Worm (Caenorhabditis elegans) whole organism, early embryonic: ENCODE results near the gene clec-79.

Experiments used
- B0310.2 ChIP-seq: sonication (generic microtip); optimal IDR thresholded peaks from 2 replicates; lab custom pipeline; 2016; ENCODE audit warnings: mild to moderate bottlenecking, missing genetic modification characterization, missing compliant biosample characterization
- ama-1 ChIP-seq: fragments of 150-350 bp; optimal IDR thresholded peaks from 2 replicates; lab custom pipeline; 2014
- ceh-13 ChIP-seq: fragments of 200-800 bp; sonication (Bioruptor generic); optimal IDR thresholded peaks from 2 replicates; lab custom pipeline; 2018; ENCODE audit warnings: mild to moderate bottlenecking, missing genetic modification characterization, missing compliant biosample characterization
- ceh-36 ChIP-seq: sonication (generic microtip); optimal IDR thresholded peaks from 2 replicates; lab custom pipeline; 2016; ENCODE audit warnings: missing genetic modification characterization, inconsistent platforms, missing compliant biosample characterization
- ets-7 ChIP-seq: sonication (generic microtip); optimal IDR thresholded peaks from 2 replicates; lab custom pipeline; 2016; ENCODE audit warnings: missing genotype, missing genetic modification characterization, missing compliant biosample characterization
- flt-1 ChIP-seq: fragments of 200-800 bp; sonication (Bioruptor generic); IDR thresholded peaks from 2 replicates; pipeline ENCODE4 v1.3.6; 2022; ENCODE audit warnings: missing genetic modification characterization, missing compliant biosample characterization
- hmg-4 ChIP-seq: fragments of 200-800 bp; sonication (Bioruptor generic); optimal IDR thresholded peaks from 2 replicates; lab custom pipeline; 2018; ENCODE audit warnings: mild to moderate bottlenecking, missing genetic modification characterization, missing compliant biosample characterization
- pes-1 ChIP-seq: fragments of 200-800 bp; sonication (Bioruptor generic); IDR thresholded peaks from 2 replicates; pipeline ENCODE4 v1.3.6; 2022; ENCODE audit warnings: missing genetic modification reagents, missing genetic modification characterization, missing compliant biosample characterization
- scrt-1 ChIP-seq: fragments of 200-800 bp; sonication (Bioruptor generic); IDR thresholded peaks from 2 replicates; pipeline ENCODE4 v1.3.6; 2022; ENCODE audit warnings: missing genetic modification characterization, missing compliant biosample characterization

DNA sequence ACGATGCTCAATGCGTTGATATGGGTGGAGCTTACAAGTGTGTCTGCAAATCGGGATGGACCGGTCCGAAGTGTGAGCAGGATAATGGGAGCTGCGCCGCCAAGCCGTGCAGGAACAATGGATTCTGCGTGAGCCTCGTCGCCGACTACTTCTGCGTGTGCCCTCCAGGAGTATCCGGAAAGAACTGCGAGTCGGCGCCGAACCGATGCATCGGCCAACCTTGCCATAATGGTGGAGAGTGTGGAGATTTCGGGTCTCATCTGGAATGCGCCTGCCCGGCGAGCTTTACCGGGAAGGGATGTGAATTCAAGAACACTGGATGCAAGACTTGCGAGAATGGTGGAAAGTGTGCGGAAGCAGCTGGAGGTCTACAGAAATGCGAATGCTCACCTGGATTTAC, 36.8 kb downstream of the clec-79 start:
- TF ChIP-seq hmg-4 (GFP tag; lab: Kevin White, UChicago), result no peak
- TF ChIP-seq flt-1 (GFP tag; lab: Robert Waterston, UW), result no peak
- no peak for TF ChIP-seq ceh-13 (GFP tag; lab: Kevin White, UChicago)
- TF ChIP-seq ama-1, result no peak
- TF ChIP-seq ceh-36 (tag; lab: Kevin White, UChicago), result no peak
- no peak for TF ChIP-seq pes-1 (GFP tag; lab: Robert Waterston, UW)
- no peak for TF ChIP-seq ets-7 (tag; lab: Kevin White, UChicago)
- TF ChIP-seq scrt-1 (GFP tag; lab: Robert Waterston, UW), result no peak
- TF ChIP-seq B0310.2 (tag; lab: Kevin White, UChicago), result no peak
